Fruit fly (Drosophila melanogaster): ENCODE results near the gene CG4815.
A peak's percentile ranks its signal among the peaks of the same experiment; 100 is the strongest.

The CG4815 gene

dm6 chr3R:28020582-28020981, 30.0 kb upstream of the CG4815 start (continued):
- no peak for TF ChIP-seq sug (tag; optimal IDR thresholded peaks at IDR 0.05)
- TF ChIP-seq scrt (GFP tag; optimal IDR thresholded peaks at IDR 0.05): peak; percentile 63
- TF ChIP-seq gem (tag; optimal IDR thresholded peaks at IDR 0.05): peak; percentile 13
- peak; percentile 28 for TF ChIP-seq CG2120 (GFP tag; optimal IDR thresholded peaks at IDR 0.05)
- no peak for TF ChIP-seq bigmax (GFP tag; optimal IDR thresholded peaks at IDR 0.05)
- 0 out of 2 replicates have a peak, but pooled peaks have one; percentile 8 for TF ChIP-seq HLH3B (GFP tag; IDR thresholded peaks at IDR 0.05)
- TF ChIP-seq Fer1 (GFP tag; optimal IDR thresholded peaks at IDR 0.05): peak; percentile 60
- TF ChIP-seq CG13296 (GFP tag; optimal IDR thresholded peaks at IDR 0.05): peak; percentile 6
- peak; percentile 42; the same call in 1 of the 2 replicates for TF ChIP-seq sob (GFP tag; IDR thresholded peaks at IDR 0.05)
- TF ChIP-seq ranshi (GFP tag; IDR thresholded peaks at IDR 0.05): peak; percentile 26; the same call in 1 of the 2 replicates
- TF ChIP-seq lab (GFP tag; optimal IDR thresholded peaks at IDR 0.05): peak; percentile 65
- peak; percentile 57 for TF ChIP-seq CG2678 (tag; optimal IDR thresholded peaks at IDR 0.05)
- TF ChIP-seq unpg (GFP tag; optimal IDR thresholded peaks at IDR 0.05): no peak
- TF ChIP-seq slbo (GFP tag; IDR thresholded peaks at IDR 0.05): peak; percentile 31; the same call in 1 of the 2 replicates
- TF ChIP-seq Dbx (GFP tag; IDR thresholded peaks at IDR 0.05): 0 out of 3 replicates have a peak, but pooled peaks have one; percentile 31

DNA sequence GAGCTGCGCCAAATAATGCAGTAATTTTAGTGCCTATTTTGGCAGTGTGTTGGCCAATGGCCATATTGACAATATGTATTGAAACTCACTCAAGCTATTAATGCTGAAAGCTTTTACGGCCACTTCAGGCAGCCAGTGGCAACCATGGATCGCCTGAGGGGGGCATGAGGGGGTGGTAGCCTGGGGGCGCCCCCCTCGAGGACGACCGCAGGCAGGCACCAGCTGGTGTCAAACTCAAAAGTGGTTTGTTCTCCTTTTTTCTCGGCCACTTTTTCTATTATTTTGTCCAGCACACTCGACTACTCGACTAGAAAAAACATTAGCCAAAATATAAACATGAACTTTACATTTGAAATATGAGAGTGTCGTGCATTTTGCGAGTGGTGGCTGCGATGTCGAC, 29.2 kb upstream of the CG4815 start:
- peak; percentile 55 for TF ChIP-seq Hr39 (optimal IDR thresholded peaks at IDR 0.05)
- no peak for TF ChIP-seq CG7786 (GFP tag; optimal IDR thresholded peaks at IDR 0.05)

- TF ChIP-seq CG13894 (tag; optimal IDR thresholded peaks at IDR 0.05) (no peak), Hr39 (optimal IDR thresholded peaks at IDR 0.05) (peak; percentile 53)
Measured at dm6 chr3R:28015028-28015427, 24.5 kb upstream of the CG4815 start.

- no peak for TF ChIP-seq HLHmδ (GFP tag; optimal IDR thresholded peaks at IDR 0.05)
- no peak for TF ChIP-seq Bgb (GFP tag; IDR thresholded peaks at IDR 0.05; ENCODE audit: partially characterized antibody)
- no peak for TF ChIP-seq bcd (GFP tag; optimal IDR thresholded peaks at IDR 0.05)
- no peak for TF ChIP-seq CG15269 (tag; optimal IDR thresholded peaks at IDR 0.05)
- TF ChIP-seq CG11504 (tag; optimal IDR thresholded peaks at IDR 0.05): peak; percentile 7
- TF ChIP-seq Trl (optimal IDR thresholded peaks at IDR 0.05): no peak
- TF ChIP-seq Trl (GFP tag; optimal IDR thresholded peaks at IDR 0.05): no peak
- TF ChIP-seq exex (tag; optimal IDR thresholded peaks at IDR 0.05): no peak
- no peak for TF ChIP-seq CG15601 (tag; optimal IDR thresholded peaks at IDR 0.05)
- TF ChIP-seq Optix (GFP tag; IDR thresholded peaks at IDR 0.05): no peak
- peak; percentile 28 for TF ChIP-seq lab (GFP tag; optimal IDR thresholded peaks at IDR 0.05)
- TF ChIP-seq Doc2 (GFP tag; IDR thresholded peaks at IDR 0.05): no peak
- no peak for TF ChIP-seq TFAM (GFP tag; optimal IDR thresholded peaks at IDR 0.05)
- TF ChIP-seq CG10274 (GFP tag; optimal IDR thresholded peaks at IDR 0.05): peak; percentile 36
- TF ChIP-seq luna (GFP tag; optimal IDR thresholded peaks at IDR 0.05): no peak
- TF ChIP-seq ci (GFP tag; IDR thresholded peaks at IDR 0.05): no peak
- TF ChIP-seq dmrt99B (tag; optimal IDR thresholded peaks at IDR 0.05): peak; percentile 15
- TF ChIP-seq scrt (GFP tag; optimal IDR thresholded peaks at IDR 0.05): peak; percentile 8
- TF ChIP-seq Fer1 (GFP tag; optimal IDR thresholded peaks at IDR 0.05): peak; percentile 15
- TF ChIP-seq CG2120 (GFP tag; optimal IDR thresholded peaks at IDR 0.05): peak; percentile 31
- peak; percentile 27 for TF ChIP-seq CG18599 (GFP tag; optimal IDR thresholded peaks at IDR 0.05)
- TF ChIP-seq row (GFP tag; IDR thresholded peaks at IDR 0.05): peak; percentile 32; the same call in 1 of the 3 replicates
- TF ChIP-seq CG17385 (GFP tag; optimal IDR thresholded peaks at IDR 0.05): no peak
- no peak for TF ChIP-seq Oli (tag; optimal IDR thresholded peaks at IDR 0.05)
- TF ChIP-seq sob (GFP tag; IDR thresholded peaks at IDR 0.05): no peak
- peak; percentile 67 for TF ChIP-seq sens (GFP tag)
- no peak for TF ChIP-seq zen (tag; optimal IDR thresholded peaks at IDR 0.05)
- no peak for TF ChIP-seq CG16863 (GFP tag; optimal IDR thresholded peaks at IDR 0.05)
- no peak for TF ChIP-seq CG34422 (GFP tag; IDR thresholded peaks at IDR 0.05)
Measured at dm6 chr3R:28004034-28004433, 13.5 kb upstream of the CG4815 start.
